Worm (Caenorhabditis elegans): ENCODE data around the gene fbxa-77.

The fbxa-77 gene

ce11 chrIII:1249111-1249583 is at the start of gene fbxa-77, which contains the start of gene fbxa-76:
Gene fbxa-77, plus strand, starts transcription at chrIII:1249475.
Gene fbxa-76, minus strand, starts transcription at chrIII:1249161.
- no peak for TF ChIP-seq dao-5 (tag; optimal IDR thresholded peaks at IDR 0.05)
- no peak for TF ChIP-seq W03F9.2 (tag; optimal IDR thresholded peaks at IDR 0.05)
- TF ChIP-seq him-1 (tag; optimal IDR thresholded peaks at IDR 0.05): no peak

ce11 chrIII:1201958-1202596 is 47.2 kb upstream of the fbxa-77 start, which contains the start of the genes mrpl-45 and Y119D3B.12:
Gene mrpl-45, minus strand, starts transcription at chrIII:1202008.
Gene Y119D3B.12, plus strand, starts transcription at chrIII:1202546.
- TF ChIP-seq dao-5 (tag; optimal IDR thresholded peaks at IDR 0.05) (no peak), W03F9.2 (tag; optimal IDR thresholded peaks at IDR 0.05) (peak; percentile 76)

DNA sequence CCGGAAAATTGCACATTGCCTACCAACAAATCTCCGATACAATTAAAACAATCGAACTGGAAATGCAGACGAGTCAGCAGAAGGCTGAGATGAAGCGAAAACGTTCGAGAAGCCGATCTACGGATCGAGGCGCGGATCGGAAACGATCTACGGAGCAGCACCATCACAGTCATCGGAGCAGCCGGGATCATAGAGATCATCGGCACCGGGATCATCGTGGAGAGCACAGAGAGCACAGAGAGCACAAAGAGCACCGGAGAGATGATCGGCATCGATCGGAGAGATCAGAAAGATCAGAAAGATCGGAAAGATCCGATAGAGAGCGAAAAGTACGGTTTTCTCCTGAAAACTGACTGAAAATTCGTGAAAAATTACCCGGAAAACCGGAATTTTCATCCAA is 43.9 kb upstream of the fbxa-77 start:
- TF ChIP-seq him-1 (tag; optimal IDR thresholded peaks at IDR 0.05) (no peak), W03F9.2 (tag; optimal IDR thresholded peaks at IDR 0.05) (no peak), dao-5 (tag; optimal IDR thresholded peaks at IDR 0.05) (no peak)

DNA sequence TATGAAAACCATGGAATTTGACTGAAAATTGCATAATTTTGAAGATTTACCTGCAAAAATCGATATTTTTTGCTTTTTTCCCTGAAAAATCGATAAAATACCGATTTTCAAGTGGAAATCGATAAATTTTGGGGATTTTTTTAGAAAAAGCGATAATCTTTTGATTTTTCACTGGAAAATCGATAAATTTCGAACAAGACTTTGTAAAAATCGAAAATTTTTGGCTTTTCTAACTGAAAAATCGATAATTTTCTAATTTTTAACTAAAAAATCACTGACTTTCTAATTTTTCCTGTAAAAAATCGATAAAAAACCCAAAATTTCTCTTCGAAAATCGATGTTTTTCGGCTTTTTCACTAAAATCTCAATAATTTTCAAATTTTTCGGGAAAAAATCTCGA is 42.9 kb upstream of the fbxa-77 start:
- no peak for TF ChIP-seq W03F9.2 (tag; optimal IDR thresholded peaks at IDR 0.05)
- TF ChIP-seq him-1 (tag; optimal IDR thresholded peaks at IDR 0.05): no peak
- TF ChIP-seq dao-5 (tag; optimal IDR thresholded peaks at IDR 0.05): no peak

DNA sequence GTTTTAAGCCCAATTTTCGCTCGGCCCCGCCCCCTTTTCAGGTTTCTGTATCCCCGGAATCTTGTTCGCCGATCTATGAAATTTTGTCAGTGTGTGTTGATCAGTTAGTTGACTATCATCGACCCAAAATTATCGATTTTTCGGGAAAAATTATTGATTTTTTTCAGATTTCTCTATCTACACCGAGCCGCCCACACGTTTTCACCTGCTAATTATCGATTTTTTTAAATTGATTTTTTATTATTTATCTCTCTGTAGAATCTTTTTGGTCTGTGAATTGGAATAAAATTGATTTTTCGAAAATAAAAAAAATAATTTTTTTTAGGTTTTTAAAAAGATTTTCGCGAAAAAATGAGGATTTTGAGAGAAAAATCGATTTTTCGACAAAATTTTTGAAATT is 42.2 kb upstream of the fbxa-77 start:
- TF ChIP-seq W03F9.2 (tag; optimal IDR thresholded peaks at IDR 0.05): no peak
- no peak for TF ChIP-seq dao-5 (tag; optimal IDR thresholded peaks at IDR 0.05)
- no peak for TF ChIP-seq him-1 (tag; optimal IDR thresholded peaks at IDR 0.05)

- TF ChIP-seq dao-5 (tag; optimal IDR thresholded peaks at IDR 0.05) (no peak), him-1 (tag; optimal IDR thresholded peaks at IDR 0.05) (no peak), W03F9.2 (tag; optimal IDR thresholded peaks at IDR 0.05) (no peak)
Measured at ce11 chrIII:1207852-1208251, 41.4 kb upstream of the fbxa-77 start, which contains the start of gene orc-3. Gene orc-3, plus strand, starts transcription at chrIII:1208133.

- TF ChIP-seq him-1 (tag; optimal IDR thresholded peaks at IDR 0.05) (no peak), dao-5 (tag; optimal IDR thresholded peaks at IDR 0.05) (no peak), W03F9.2 (tag; optimal IDR thresholded peaks at IDR 0.05) (no peak)
Measured at ce11 chrIII:1210638-1211037, 38.6 kb upstream of the fbxa-77 start.

- TF ChIP-seq W03F9.2 (tag; optimal IDR thresholded peaks at IDR 0.05): no peak
- TF ChIP-seq dao-5 (tag; optimal IDR thresholded peaks at IDR 0.05): no peak
- TF ChIP-seq him-1 (tag; optimal IDR thresholded peaks at IDR 0.05): no peak
Measured at ce11 chrIII:1214121-1214673, 35.1 kb upstream of the fbxa-77 start.

DNA sequence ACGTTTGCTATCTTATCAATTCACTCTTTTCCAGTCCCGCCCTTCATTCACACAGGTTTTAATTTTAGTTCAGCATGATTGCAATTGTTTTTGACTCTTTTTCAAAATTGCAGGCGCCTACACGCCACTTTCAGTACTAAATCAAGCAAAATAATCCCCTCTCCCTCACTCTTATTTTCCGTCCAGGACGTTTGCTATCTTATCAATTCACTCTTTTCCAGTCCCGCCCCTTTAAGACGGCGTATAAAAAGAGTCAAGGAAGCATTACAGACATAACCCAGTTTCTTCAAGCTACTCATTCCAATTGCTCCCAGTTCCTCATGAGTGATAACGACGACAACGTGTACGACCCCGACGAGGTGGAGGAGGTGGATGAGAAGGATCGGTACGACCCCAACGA is 34.6 kb upstream of the fbxa-77 start, which contains the start of gene Y119D3B.21:
Y119D3B.21 (plus strand) TSS at position 321 of the 400 bp plus-strand sequence.
- TF ChIP-seq him-1 (tag; optimal IDR thresholded peaks at IDR 0.05): no peak

DNA sequence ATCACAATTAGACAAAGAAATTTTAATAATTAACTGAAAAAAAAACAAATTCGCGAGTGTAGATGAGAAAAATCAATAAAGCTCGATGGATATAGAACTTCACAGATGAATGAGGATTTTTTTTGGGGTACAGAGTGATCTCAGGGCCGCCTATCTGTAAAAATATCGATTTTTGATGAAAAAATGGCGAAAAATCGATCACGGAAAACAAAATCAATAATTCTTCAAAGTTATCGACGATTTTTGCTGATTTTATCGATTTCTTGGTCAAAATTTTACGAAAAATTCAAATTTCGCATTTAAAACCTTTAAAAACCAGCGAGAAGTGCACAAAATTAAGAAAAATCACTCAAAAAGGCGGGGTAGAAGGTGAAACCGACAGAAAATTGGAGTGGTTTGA is 33.2 kb upstream of the fbxa-77 start:
- no peak for TF ChIP-seq dao-5 (tag; optimal IDR thresholded peaks at IDR 0.05)
- no peak for TF ChIP-seq him-1 (tag; optimal IDR thresholded peaks at IDR 0.05)
- TF ChIP-seq W03F9.2 (tag; optimal IDR thresholded peaks at IDR 0.05): no peak

DNA sequence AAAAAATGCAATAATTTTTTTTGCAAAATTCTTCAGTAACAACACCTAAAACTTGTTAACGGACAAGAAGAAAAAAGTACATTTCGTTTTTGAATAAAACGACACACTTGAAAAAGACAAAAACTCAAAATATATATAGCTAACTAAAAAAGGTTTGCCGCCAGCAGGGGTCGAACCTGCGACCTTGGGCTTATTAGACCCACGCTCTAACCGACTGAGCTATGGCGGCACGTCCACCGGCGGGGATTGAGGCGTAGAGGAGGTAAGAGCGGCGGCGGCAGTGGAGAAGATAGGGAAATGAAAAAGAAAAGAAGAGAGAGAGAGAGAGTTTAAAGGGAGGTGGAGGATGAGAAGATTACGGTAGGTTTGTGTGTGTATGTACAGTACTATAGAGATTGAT is 31.1 kb upstream of the fbxa-77 start:
- no peak for TF ChIP-seq W03F9.2 (tag; optimal IDR thresholded peaks at IDR 0.05)
- TF ChIP-seq dao-5 (tag; optimal IDR thresholded peaks at IDR 0.05): no peak
- no peak for TF ChIP-seq him-1 (tag; optimal IDR thresholded peaks at IDR 0.05)

ce11 chrIII:1218998-1219397 is 30.3 kb upstream of the fbxa-77 start:
- TF ChIP-seq W03F9.2 (tag; optimal IDR thresholded peaks at IDR 0.05) (no peak), him-1 (tag; optimal IDR thresholded peaks at IDR 0.05) (no peak), dao-5 (tag; optimal IDR thresholded peaks at IDR 0.05) (no peak)

DNA sequence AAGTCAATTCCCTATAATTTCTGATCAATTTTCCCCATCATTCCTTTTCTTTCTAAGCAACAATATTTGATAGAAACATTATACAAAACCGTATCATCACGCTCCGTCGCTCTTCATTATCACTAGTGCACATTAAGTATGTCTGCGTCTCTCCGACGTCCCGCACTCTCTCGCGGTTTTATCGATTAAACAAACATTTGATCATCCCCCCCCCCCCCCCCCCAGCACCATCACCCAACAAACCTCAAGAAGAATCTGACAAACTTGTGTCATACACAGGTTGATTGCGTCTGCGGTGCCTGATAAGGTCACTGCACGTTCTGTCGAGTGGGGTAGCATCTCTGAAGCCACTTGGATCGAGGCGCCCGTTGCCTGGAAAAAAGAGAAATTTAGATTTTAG is 29.3 kb upstream of the fbxa-77 start:
- no peak for TF ChIP-seq him-1 (tag; optimal IDR thresholded peaks at IDR 0.05)
- no peak for TF ChIP-seq dao-5 (tag; optimal IDR thresholded peaks at IDR 0.05)
- TF ChIP-seq W03F9.2 (tag; optimal IDR thresholded peaks at IDR 0.05): no peak

DNA sequence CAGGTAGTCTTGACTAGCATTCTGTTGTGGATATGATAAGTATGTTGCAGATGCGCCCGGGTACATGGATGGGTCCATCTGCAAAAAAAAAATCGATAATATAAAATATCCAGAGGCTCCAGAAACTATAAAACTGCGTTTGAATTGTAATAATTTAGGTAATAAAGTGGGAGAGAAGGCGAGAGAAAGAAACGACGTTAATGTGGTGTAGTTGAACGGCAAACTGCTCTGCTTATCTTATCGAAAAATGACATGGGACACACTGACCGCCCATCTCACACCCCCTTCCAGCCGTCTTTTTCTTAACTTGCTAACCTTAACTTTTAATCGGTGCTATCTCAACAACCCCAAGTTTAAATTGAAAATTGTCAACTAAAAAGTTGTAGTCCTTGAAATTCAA is 27.3 kb upstream of the fbxa-77 start:
- TF ChIP-seq W03F9.2 (tag; optimal IDR thresholded peaks at IDR 0.05) (no peak), him-1 (tag; optimal IDR thresholded peaks at IDR 0.05) (no peak), dao-5 (tag; optimal IDR thresholded peaks at IDR 0.05) (no peak)

All from whole organism, L4/young adult.